Worm (Caenorhabditis elegans): ENCODE data around the gene rev-3.

DNA sequence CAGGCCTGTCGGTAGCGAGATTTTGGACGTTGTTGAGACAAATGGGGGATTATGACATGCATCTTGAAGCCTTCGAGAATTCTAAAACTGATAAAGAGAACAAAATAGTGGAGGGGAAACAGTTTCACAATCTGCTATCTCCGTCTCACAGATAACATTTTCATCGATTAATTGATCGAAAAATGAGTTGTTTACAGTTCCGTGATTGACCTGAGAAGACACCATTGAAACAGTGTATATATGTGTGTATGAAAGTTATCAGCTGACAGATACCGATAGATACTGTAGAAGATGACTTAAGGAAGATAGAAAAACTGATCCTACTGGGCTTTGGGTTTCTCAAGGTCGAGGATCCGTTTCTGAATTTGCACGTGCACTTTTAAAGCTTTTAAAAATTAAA is 48.7 kb upstream of the rev-3 start:
- TF ChIP-seq ztf-23 (GFP tag; IDR thresholded peaks at IDR 0.05) (no peak), cog-1 (tag; optimal IDR thresholded peaks at IDR 0.05) (no peak), tab-1 (GFP tag; IDR thresholded peaks at IDR 0.05) (no peak), klf-2 (GFP tag; conservative IDR thresholded peaks at IDR 0.05) (no peak), flt-1 (GFP tag; IDR thresholded peaks at IDR 0.05) (no peak), ztf-29 (GFP tag; IDR thresholded peaks at IDR 0.05) (no peak), med-1 (GFP tag; optimal IDR thresholded peaks at IDR 0.05; ENCODE audit: insufficient read depth) (no peak)

Data from whole organism, midembryonic.